Fruit fly (Drosophila melanogaster) whole organism, embryonic: ENCODE data around the gene Cdc45.

Experiments used
- ATbp ChIP-seq: fragments of 200-800 bp; sonication (Bioruptor generic); optimal IDR thresholded peaks from 2 replicates; lab custom pipeline; 2017; ENCODE audit warnings: missing biosample characterization, mild to moderate bottlenecking, missing genetic modification characterization, missing genetic modification reagents
- Asciz ChIP-seq: fragments of 200-800 bp; sonication (Bioruptor generic); optimal IDR thresholded peaks from 2 replicates; lab custom pipeline; 2017; ENCODE audit warnings: missing biosample characterization, mild to moderate bottlenecking, missing genetic modification characterization, missing genetic modification reagents
- Atf-2 ChIP-seq: fragments of 200-800 bp; sonication (Bioruptor generic); optimal IDR thresholded peaks from 2 replicates; lab custom pipeline; 2016; ENCODE audit warnings: missing biosample characterization, missing genetic modification characterization
- CG10147 ChIP-seq: fragments of 200-800 bp; sonication (Bioruptor generic); optimal IDR thresholded peaks from 2 replicates; lab custom pipeline; 2019; ENCODE audit warnings: missing biosample characterization, mild to moderate bottlenecking, missing genetic modification characterization, moderate library complexity
- CG10321 ChIP-seq: fragments of 200-800 bp; sonication (Bioruptor generic); IDR thresholded peaks from 2 replicates; pipeline ENCODE4 v1.3.6; 2022; ENCODE audit warnings: missing biosample characterization, missing genetic modification characterization
- CG10431 ChIP-seq: fragments of 200-800 bp; sonication (Bioruptor generic); optimal IDR thresholded peaks from 3 replicates; lab custom pipeline; 2018; ENCODE audit warnings: missing biosample characterization, mild to moderate bottlenecking, missing genetic modification characterization
- CG11456 ChIP-seq: fragments of 200-800 bp; sonication (Bioruptor generic); IDR thresholded peaks from 3 replicates; pipeline ENCODE4 v1.3.6; 2022; ENCODE audit warnings: missing biosample characterization, missing genetic modification characterization
- CG12219 ChIP-seq: fragments of 200-800 bp; sonication (Bioruptor generic); optimal IDR thresholded peaks from 3 replicates; lab custom pipeline; 2018; ENCODE audit warnings: missing biosample characterization, mild to moderate bottlenecking, missing genetic modification characterization
- CG13296 ChIP-seq: fragments of 200-800 bp; sonication (Bioruptor generic); optimal IDR thresholded peaks from 3 replicates; lab custom pipeline; 2018; ENCODE audit warnings: missing biosample characterization, mild to moderate bottlenecking, missing genetic modification characterization
- CG13424 ChIP-seq: fragments of 200-800 bp; sonication (Bioruptor generic); optimal IDR thresholded peaks from 2 replicates; lab custom pipeline; 2019; ENCODE audit warnings: missing biosample characterization, mild to moderate bottlenecking, missing genetic modification characterization, moderate library complexity
- CG18599 ChIP-seq: fragments of 200-800 bp; sonication (Bioruptor generic); optimal IDR thresholded peaks from 3 replicates; lab custom pipeline; 2017; ENCODE audit warnings: missing biosample characterization, missing genetic modification characterization, mild to moderate bottlenecking, moderate library complexity, missing genetic modification reagents
- CG31224 ChIP-seq: fragments of 200-800 bp; sonication (Bioruptor generic); IDR thresholded peaks from 2 replicates; pipeline ENCODE4 v1.3.6; 2022; ENCODE audit warnings: missing biosample characterization, missing genetic modification characterization
- CG32532 ChIP-seq: fragments of 200-800 bp; sonication (Bioruptor generic); IDR thresholded peaks from 2 replicates; pipeline ENCODE4 v1.3.6; 2022; ENCODE audit warnings: missing biosample characterization, missing genetic modification characterization
- CG34224 ChIP-seq: fragments of 200-800 bp; sonication (Bioruptor generic); IDR thresholded peaks from 3 replicates; pipeline ENCODE4 v1.3.6; 2022; ENCODE audit warnings: missing biosample characterization, missing genetic modification characterization; ENCODE audit not compliant: partially characterized antibody
- CG42726 ChIP-seq: fragments of 200-800 bp; sonication (Bioruptor generic); IDR thresholded peaks from 2 replicates; pipeline ENCODE4 v1.3.6; 2022; ENCODE audit warnings: missing biosample characterization, missing genetic modification characterization; ENCODE audit not compliant: partially characterized antibody
- CG6683 ChIP-seq: fragments of 200-800 bp; sonication (Bioruptor generic); optimal IDR thresholded peaks from 2 replicates; lab custom pipeline; 2017; ENCODE audit warnings: missing biosample characterization, mild to moderate bottlenecking, missing genetic modification characterization, missing genetic modification reagents
- CG6791 ChIP-seq: fragments of 200-800 bp; sonication (Bioruptor generic); IDR thresholded peaks from 3 replicates; pipeline ENCODE4 v1.3.6; 2022; ENCODE audit warnings: missing biosample characterization, missing genetic modification characterization; ENCODE audit not compliant: partially characterized antibody
- CG7556 ChIP-seq: fragments of 200-800 bp; sonication (Bioruptor generic); optimal IDR thresholded peaks from 2 replicates; lab custom pipeline; 2017; ENCODE audit warnings: missing biosample characterization, mild to moderate bottlenecking, missing genetic modification characterization
- CG7987 ChIP-seq: fragments of 200-800 bp; sonication (Bioruptor generic); optimal IDR thresholded peaks from 2 replicates; lab custom pipeline; 2018; ENCODE audit warnings: missing biosample characterization, mild to moderate bottlenecking, missing genetic modification characterization, moderate library complexity
- CG8924 ChIP-seq: fragments of 200-800 bp; optimal IDR thresholded peaks from 3 replicates; lab custom pipeline; 2019; ENCODE audit warnings: missing biosample characterization, mild to moderate bottlenecking, missing genetic modification characterization, moderate library complexity
- CG8944 ChIP-seq: fragments of 200-800 bp; sonication (Bioruptor generic); optimal IDR thresholded peaks from 3 replicates; lab custom pipeline; 2016; ENCODE audit warnings: missing biosample characterization, missing genetic modification characterization
- Dbx ChIP-seq: fragments of 200-800 bp; sonication (Bioruptor generic); IDR thresholded peaks from 3 replicates; pipeline ENCODE4 v1.3.6; 2022; ENCODE audit warnings: missing biosample characterization, missing genetic modification characterization
- Dip2 ChIP-seq: fragments of 200-800 bp; sonication (Bioruptor generic); IDR thresholded peaks from 2 replicates; pipeline ENCODE4 v1.3.6; 2022; ENCODE audit warnings: missing biosample characterization, missing genetic modification characterization
- Dip3 ChIP-seq: fragments of 200-800 bp; sonication (Bioruptor generic); optimal IDR thresholded peaks from 3 replicates; lab custom pipeline; 2016; ENCODE audit warnings: missing biosample characterization, missing genetic modification characterization
- HLHmδ ChIP-seq: fragments of 200-800 bp; sonication (Bioruptor generic); optimal IDR thresholded peaks from 2 replicates; lab custom pipeline; 2018; ENCODE audit warnings: missing biosample characterization, mild to moderate bottlenecking, missing genetic modification characterization, moderate library complexity
- Hr78 ChIP-seq, 2 experiments: fragments of 200-800 bp in 1 of 2; fragments of >200 bp in 1 of 2; sonication (Bioruptor generic) in 1 of 2; optimal IDR thresholded peaks; 2 replicates each; lab custom pipeline; 2017 to 2019; ENCODE audit warnings: missing biosample characterization in 2 of 2, missing genetic modification characterization in 2 of 2, mild to moderate bottlenecking in 1 of 2, moderate library complexity in 1 of 2
- Optix ChIP-seq: fragments of 200-800 bp; sonication (Bioruptor generic); IDR thresholded peaks from 3 replicates; pipeline ENCODE4 v1.3.6; 2022; ENCODE audit warnings: missing biosample characterization, missing genetic modification characterization
- PHDP ChIP-seq: fragments of 200-800 bp; sonication (Bioruptor generic); optimal IDR thresholded peaks from 3 replicates; lab custom pipeline; 2018; ENCODE audit warnings: missing biosample characterization, mild to moderate bottlenecking, missing genetic modification characterization, moderate library complexity
- Pdp1 ChIP-seq, 2 experiments: fragments of 200-800 bp; sonication (Bioruptor generic); optimal IDR thresholded peaks; 3 replicates each; lab custom pipeline; 2016; ENCODE audit warnings: missing biosample characterization in 2 of 2, missing genetic modification characterization in 2 of 2, mild to moderate bottlenecking in 1 of 2, moderate library complexity in 1 of 2
- Sry-δ ChIP-seq: fragments of 200-800 bp; sonication (Bioruptor generic); optimal IDR thresholded peaks from 2 replicates; lab custom pipeline; 2016; ENCODE audit warnings: missing biosample characterization, missing genetic modification characterization
- Tbp ChIP-seq: fragments of >200 bp; optimal IDR thresholded peaks from 2 replicates; lab custom pipeline; 2018; ENCODE audit warnings: missing biosample characterization, missing genetic modification characterization
- bsh ChIP-seq, 2 experiments: fragments of 200-800 bp; sonication (Bioruptor generic); optimal IDR thresholded peaks; 2 replicates each; lab custom pipeline; 2017 to 2018; ENCODE audit warnings: mild to moderate bottlenecking in 2 of 2, missing biosample characterization in 2 of 2, missing genetic modification characterization in 2 of 2, moderate library complexity in 1 of 2
- chinmo ChIP-seq: fragments of 200-800 bp; sonication (Bioruptor generic); IDR thresholded peaks from 4 replicates; pipeline ENCODE4 v1.3.6; 2022; ENCODE audit warnings: missing biosample characterization, missing genetic modification characterization; ENCODE audit not compliant: partially characterized antibody
- chn ChIP-seq: fragments of 200-800 bp; sonication (Bioruptor generic); optimal IDR thresholded peaks from 2 replicates; lab custom pipeline; 2016; ENCODE audit warnings: missing biosample characterization, missing genetic modification characterization
- ci ChIP-seq: fragments of 200-800 bp; sonication (Bioruptor generic); IDR thresholded peaks from 3 replicates; pipeline ENCODE4 v1.3.6; 2022; ENCODE audit warnings: missing biosample characterization, missing genetic modification characterization
- crol ChIP-seq: fragments of 200-800 bp; sonication (Bioruptor generic); IDR thresholded peaks from 2 replicates; pipeline ENCODE4 v1.3.6; 2022; ENCODE audit warnings: missing biosample characterization, missing genetic modification characterization
- en ChIP-seq: fragments of 200-800 bp; sonication (Bioruptor generic); optimal IDR thresholded peaks from 2 replicates; lab custom pipeline; 2016; ENCODE audit warnings: missing biosample characterization, missing genetic modification characterization
- fd3F ChIP-seq: fragments of 200-800 bp; sonication (Bioruptor generic); optimal IDR thresholded peaks from 2 replicates; lab custom pipeline; 2018; ENCODE audit warnings: missing biosample characterization, mild to moderate bottlenecking, missing genetic modification characterization, moderate library complexity
- ftz-f1 ChIP-seq: fragments of 200-800 bp; sonication (Bioruptor generic); optimal IDR thresholded peaks from 2 replicates; lab custom pipeline; 2016; ENCODE audit warnings: missing biosample characterization, missing genetic modification characterization
- ken ChIP-seq: fragments of 200-800 bp; sonication (Bioruptor generic); IDR thresholded peaks from 3 replicates; pipeline ENCODE4 v1.3.6; 2022; ENCODE audit warnings: missing biosample characterization, missing genetic modification characterization
- lab ChIP-seq: fragments of 200-800 bp; sonication (Bioruptor generic); optimal IDR thresholded peaks from 3 replicates; lab custom pipeline; 2017; ENCODE audit warnings: missing biosample characterization, missing genetic modification characterization, mild to moderate bottlenecking, moderate library complexity, missing genetic modification reagents
- mirr ChIP-seq: fragments of 200-800 bp; sonication (Bioruptor generic); optimal IDR thresholded peaks from 3 replicates; lab custom pipeline; 2018; ENCODE audit warnings: missing biosample characterization, mild to moderate bottlenecking, missing genetic modification characterization
- pb ChIP-seq: fragments of 200-800 bp; sonication (Bioruptor generic); optimal IDR thresholded peaks from 3 replicates; lab custom pipeline; 2016; ENCODE audit warnings: missing biosample characterization, missing genetic modification characterization
- ranshi ChIP-seq: fragments of 200-800 bp; sonication (Bioruptor generic); IDR thresholded peaks from 2 replicates; pipeline ENCODE4 v1.3.6; 2022; ENCODE audit warnings: missing biosample characterization, missing genetic modification characterization
- sna ChIP-seq: fragments of 200-800 bp; sonication (Bioruptor generic); IDR thresholded peaks from 2 replicates; pipeline ENCODE4 v1.3.6; 2022; ENCODE audit warnings: missing biosample characterization, missing genetic modification characterization; ENCODE audit not compliant: partially characterized antibody
- sug ChIP-seq: fragments of 200-800 bp; optimal IDR thresholded peaks from 2 replicates; lab custom pipeline; 2019; ENCODE audit warnings: missing biosample characterization, mild to moderate bottlenecking, missing genetic modification characterization, moderate library complexity
- tap ChIP-seq: fragments of 200-800 bp; optimal IDR thresholded peaks from 3 replicates; lab custom pipeline; 2019; ENCODE audit warnings: missing biosample characterization, mild to moderate bottlenecking, missing genetic modification characterization, moderate library complexity
- unc-4 ChIP-seq: fragments of 200-800 bp; sonication (Bioruptor generic); IDR thresholded peaks from 2 replicates; pipeline ENCODE4 v1.3.6; 2022; ENCODE audit warnings: missing biosample characterization, missing genetic modification characterization; ENCODE audit not compliant: partially characterized antibody
- zen2 ChIP-seq: fragments of 200-800 bp; sonication (Bioruptor generic); IDR thresholded peaks from 3 replicates; pipeline ENCODE4 v1.3.6; 2022; ENCODE audit warnings: missing biosample characterization, missing genetic modification characterization; ENCODE audit not compliant: partially characterized antibody
- zfh2 ChIP-seq: fragments of 200-800 bp; sonication (Bioruptor generic); optimal IDR thresholded peaks from 2 replicates; lab custom pipeline; 2016; ENCODE audit warnings: missing biosample characterization, missing genetic modification characterization

The Cdc45 gene

DNA sequence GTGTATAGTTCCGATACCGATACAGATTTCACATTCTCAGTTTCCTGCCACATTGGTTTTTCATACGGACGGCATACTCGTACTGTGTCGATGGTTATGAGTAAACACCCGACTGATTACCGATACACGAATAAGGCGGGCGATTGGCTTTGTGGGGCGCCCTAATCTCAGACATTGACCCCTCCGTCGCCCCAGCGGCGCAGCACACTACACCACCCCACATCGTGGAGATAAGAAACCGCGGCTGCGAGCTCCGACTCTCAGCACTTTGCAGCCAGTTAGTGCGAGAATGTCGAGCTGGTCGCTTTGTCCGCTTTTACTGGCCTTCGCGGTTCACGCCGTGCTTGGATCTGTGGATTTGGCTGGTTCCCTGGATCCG lies 20.9 kb upstream of the Cdc45 start, which contains the start of gene CG14629 (continued):
- no peak for TF ChIP-seq PHDP (tag; lab: Kevin White, UChicago)
- no peak for TF ChIP-seq sna
- no peak for TF ChIP-seq zen2 (GFP tag; lab: Robert Waterston, UW)
- no peak for TF ChIP-seq CG12219 (GFP tag; lab: Kevin White, UChicago)
- peak; percentile 53 for TF ChIP-seq mirr (GFP tag; lab: Kevin White, UChicago)
- TF ChIP-seq Hr78 (GFP tag; optimal IDR thresholded peaks at IDR 0.05; lab: Kevin White, UChicago), result peak in 1 of 2 experiments; percentile 81
- TF ChIP-seq CG11456, result no peak
- no peak for TF ChIP-seq Dbx (GFP tag; lab: Robert Waterston, UW)
- TF ChIP-seq CG10431 (GFP tag; lab: Kevin White, UChicago), result no peak
- TF ChIP-seq CG8944, result no peak
- no peak for TF ChIP-seq Asciz
- no peak for TF ChIP-seq pb
- TF ChIP-seq CG10147 (GFP tag; lab: Kevin White, UChicago), result no peak
- peak; percentile 38 for TF ChIP-seq CG7987 (GFP tag; lab: Kevin White, UChicago)
- TF ChIP-seq CG42726 (GFP tag; lab: Robert Waterston, UW), result no peak
- TF ChIP-seq ftz-f1 (GFP tag; lab: Kevin White, UChicago), result peak; percentile 42
- no peak for TF ChIP-seq Dip2 (GFP tag; lab: Robert Waterston, UW)
- TF ChIP-seq ken (GFP tag; lab: Robert Waterston, UW), result no peak
- no peak for TF ChIP-seq Atf-2 (GFP tag; lab: Kevin White, UChicago)
- no peak for TF ChIP-seq CG10321 (GFP tag; lab: Robert Waterston, UW)
- TF ChIP-seq Pdp1 (GFP tag; optimal IDR thresholded peaks at IDR 0.05; lab: Kevin White, UChicago), result peak in 1 of 2 experiments; percentile 46
- no peak for TF ChIP-seq CG8924 (tag; lab: Kevin White, UChicago)
- no peak for TF ChIP-seq CG34224 (GFP tag; lab: Robert Waterston, UW)
- TF ChIP-seq ranshi, result no peak
- no peak for TF ChIP-seq en (GFP tag; lab: Kevin White, UChicago)
- TF ChIP-seq unc-4 (GFP tag; lab: Robert Waterston, UW), result no peak
- TF ChIP-seq crol (GFP tag; lab: Robert Waterston, UW), result peak; percentile 71
- peak; percentile 36 for TF ChIP-seq lab (GFP tag; lab: Kevin White, UChicago)
- no peak for TF ChIP-seq CG6683 (GFP tag; lab: Kevin White, UChicago)
- TF ChIP-seq Tbp (GFP tag; lab: Kevin White, UChicago), result no peak
- peak; percentile 17 for TF ChIP-seq HLHmδ (GFP tag; lab: Kevin White, UChicago)
- no peak for TF ChIP-seq tap (tag; lab: Kevin White, UChicago)
- peak; percentile 7 for TF ChIP-seq ATbp (GFP tag; lab: Kevin White, UChicago)
- TF ChIP-seq Dip3 (GFP tag; lab: Kevin White, UChicago), result no peak
- no peak for TF ChIP-seq CG6791
- no peak for TF ChIP-seq CG31224 (GFP tag; lab: Robert Waterston, UW)
- no peak for TF ChIP-seq CG7556 (GFP tag; lab: Kevin White, UChicago)
- TF ChIP-seq Optix (GFP tag; lab: Robert Waterston, UW), result no peak
- no peak for TF ChIP-seq CG13296 (GFP tag; lab: Kevin White, UChicago)
- peak; percentile 94 for TF ChIP-seq sug (tag; lab: Kevin White, UChicago)
- TF ChIP-seq zfh2, result no peak
- no peak for TF ChIP-seq Sry-δ (GFP tag; lab: Kevin White, UChicago)
- no peak for TF ChIP-seq CG18599 (GFP tag; lab: Kevin White, UChicago)
- TF ChIP-seq bsh (GFP tag; optimal IDR thresholded peaks at IDR 0.05; lab: Kevin White, UChicago), result no peak
- no peak for TF ChIP-seq fd3F (GFP tag; lab: Kevin White, UChicago)
- TF ChIP-seq CG32532 (GFP tag; lab: Robert Waterston, UW), result 0 out of 2 replicates have a peak, but pooled peaks have one; percentile 11
- no peak for TF ChIP-seq chn (GFP tag; lab: Kevin White, UChicago)
- TF ChIP-seq ci (GFP tag; lab: Robert Waterston, UW), result 0 out of 3 replicates have a peak, but pooled peaks have one; percentile 16
- 0 out of 4 replicates have a peak, but pooled peaks have one; percentile 32 for TF ChIP-seq chinmo (GFP tag; lab: Robert Waterston, UW)
- no peak for TF ChIP-seq CG13424 (tag; lab: Kevin White, UChicago)
